Worm (Caenorhabditis elegans): ENCODE results near the gene pph-6.

pph-6 gene

DNA sequence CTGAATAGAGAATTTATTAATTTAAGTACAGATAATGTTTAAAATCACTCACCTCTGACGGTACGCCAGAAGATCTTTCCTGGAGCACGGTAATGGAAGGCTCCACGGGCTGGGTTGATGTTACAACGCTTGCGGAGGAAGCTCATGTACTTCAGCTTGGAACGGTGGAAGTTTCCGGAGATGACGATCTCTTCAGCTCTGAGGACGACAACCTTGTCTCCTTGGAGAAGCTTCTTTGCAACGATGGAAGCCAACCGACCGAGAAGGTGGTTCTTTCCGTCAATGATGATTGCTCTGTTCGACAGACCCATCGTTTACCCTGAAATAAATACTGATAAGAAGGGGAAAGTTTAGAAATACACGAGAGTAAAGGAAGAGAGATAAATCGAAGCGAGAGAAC lies 41.8 kb downstream of the pph-6 start, which contains the start of gene rpl-16:
TSS of gene rpl-16 (minus strand) at position 319 of the 400 bp plus-strand sequence.
- TF ChIP-seq fos-1 (tag; optimal IDR thresholded peaks at IDR 0.05) (no peak), lir-3 (tag; optimal IDR thresholded peaks at IDR 0.05; ENCODE audit: poor library complexity) (no peak)

ce11 chrIII:3504239-3504638 lies 42.7 kb downstream of the pph-6 start:
- TF ChIP-seq hpl-2 (GFP tag; optimal IDR thresholded peaks at IDR 0.05), result no peak
- TF ChIP-seq hlh-17 (GFP tag; optimal IDR thresholded peaks at IDR 0.05; ENCODE audit: borderline replicate concordance), result no peak
- TF ChIP-seq efl-1 (optimal IDR thresholded peaks at IDR 0.05), result no peak
- TF ChIP-seq efl-1 (GFP tag; optimal IDR thresholded peaks at IDR 0.05 in 1 of 2), result peak in 1 of 2 experiments; percentile 75

- TF ChIP-seq dsc-1 (tag; optimal IDR thresholded peaks at IDR 0.05) (peak; percentile 50), vab-15 (tag; optimal IDR thresholded peaks at IDR 0.05) (peak; percentile 44), efl-1 (optimal IDR thresholded peaks at IDR 0.05) (peak; percentile 86 to 90), efl-1 (GFP tag; optimal IDR thresholded peaks at IDR 0.05 in 1 of 2) (peak; percentile 82 to 98), ztf-11 (tag; optimal IDR thresholded peaks at IDR 0.05) (no peak), mep-1 (tag; optimal IDR thresholded peaks at IDR 0.05) (peak; percentile 89), unc-130 (tag; optimal IDR thresholded peaks at IDR 0.05) (peak; percentile 85), ceh-8 (GFP tag; optimal IDR thresholded peaks at IDR 0.05) (peak; percentile 19), ets-5 (GFP tag; IDR thresholded peaks at IDR 0.05) (no peak), nhr-12 (tag; optimal IDR thresholded peaks at IDR 0.05) (no peak), zag-1 (tag; optimal IDR thresholded peaks at IDR 0.05) (no peak), nhr-20 (tag; optimal IDR thresholded peaks at IDR 0.05) (peak; percentile 69), C04F5.9 (tag; optimal IDR thresholded peaks at IDR 0.05) (peak; percentile 58), fos-1 (tag; optimal IDR thresholded peaks at IDR 0.05) (peak; percentile 70), unc-62 (GFP tag; optimal IDR thresholded peaks at IDR 0.05) (no peak), F16B12.6 (tag; optimal IDR thresholded peaks at IDR 0.05) (peak; percentile 99), swsn-7 (tag; optimal IDR thresholded peaks at IDR 0.05) (peak; percentile 73), grh-1 (GFP tag; IDR thresholded peaks at IDR 0.05) (no peak), lin-39 (tag; optimal IDR thresholded peaks at IDR 0.05) (no peak), hpl-2 (GFP tag; optimal IDR thresholded peaks at IDR 0.05) (peak; percentile 69), mdl-1 (tag; optimal IDR thresholded peaks at IDR 0.05) (peak in 1 of 2 experiments; percentile 81), xbp-1 (tag; optimal IDR thresholded peaks at IDR 0.05) (peak; percentile 81), egl-27 (tag; optimal IDR thresholded peaks at IDR 0.05) (peak in 1 of 2 experiments; percentile 39), lsy-2 (tag; optimal IDR thresholded peaks at IDR 0.05) (peak; percentile 97 to 98), blmp-1 (tag; optimal IDR thresholded peaks at IDR 0.05) (peak; percentile 53), dpl-1 (GFP tag; optimal IDR thresholded peaks at IDR 0.05) (peak; percentile 76 to 87 (median 84)), efl-3 (GFP tag; optimal IDR thresholded peaks at IDR 0.05) (no peak), aha-1 (tag; optimal IDR thresholded peaks at IDR 0.05) (no peak), hlh-4 (tag; optimal IDR thresholded peaks at IDR 0.05) (no peak), elt-3 (tag; optimal IDR thresholded peaks at IDR 0.05) (peak in 3 of 6 experiments; percentile 36 to 83 (median 82)), hlh-17 (GFP tag; optimal IDR thresholded peaks at IDR 0.05; ENCODE audit: borderline replicate concordance) (no peak), C34B4.2 (tag; optimal IDR thresholded peaks at IDR 0.05) (no peak), ztf-4 (tag; optimal IDR thresholded peaks at IDR 0.05) (peak; percentile 48), nhr-76 (tag; optimal IDR thresholded peaks at IDR 0.05) (no peak), ceh-88 (GFP tag; IDR thresholded peaks at IDR 0.05) (no peak), nhr-71 (tag; optimal IDR thresholded peaks at IDR 0.05) (peak; percentile 83), lin-35 (GFP tag; optimal IDR thresholded peaks at IDR 0.05) (peak; percentile 88 to 92), fkh-10 (GFP tag; optimal IDR thresholded peaks at IDR 0.05) (peak; percentile 66), tbx-2 (tag; optimal IDR thresholded peaks at IDR 0.05) (peak; percentile 68), ces-1 (GFP tag; optimal IDR thresholded peaks at IDR 0.05) (no peak), nhr-28 (tag; optimal IDR thresholded peaks at IDR 0.05) (no peak), pqm-1 (tag; optimal IDR thresholded peaks at IDR 0.05) (no peak), ceh-82 (tag; optimal IDR thresholded peaks at IDR 0.05) (peak; percentile 79 to 95 (median 86)), snpc-4 (tag; optimal IDR thresholded peaks at IDR 0.05) (peak; percentile 71), C16A3.4 (tag; optimal IDR thresholded peaks at IDR 0.05) (peak; percentile 91), ceh-63 (GFP tag; optimal IDR thresholded peaks at IDR 0.05) (no peak)
These were observed 43.6 kb downstream of the pph-6 start, which contains the start of gene lias-1 for ce11 chrIII:3505051-3505548. Gene lias-1, minus strand, starts transcription at chrIII:3505101.
